Worm (Caenorhabditis elegans): ENCODE data around the gene srh-79.

Gene srh-79

DNA sequence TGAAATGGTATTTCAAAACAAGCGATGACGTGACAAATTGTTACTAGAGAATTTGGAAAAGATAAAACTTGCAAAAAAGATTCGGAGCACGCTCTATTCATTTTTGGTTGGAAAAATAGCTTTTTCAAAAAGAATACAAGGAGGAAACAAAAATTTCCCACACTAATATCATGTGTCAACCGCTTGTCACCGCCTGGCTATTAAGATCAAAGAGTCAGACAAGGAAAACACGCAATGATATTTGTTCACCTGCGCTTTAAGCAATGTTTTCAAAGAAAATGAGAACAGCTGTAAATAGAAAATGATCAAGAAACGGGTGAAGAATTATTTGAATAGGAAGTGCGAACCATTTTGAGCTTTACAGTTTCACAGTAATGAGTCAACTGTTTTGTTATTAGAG lies 20.8 kb upstream of the srh-79 start, which contains the start of gene srh-125:
TSS of gene srh-125 (minus strand) at position 101 of the 400 bp plus-strand sequence.
- no peak for TF ChIP-seq ztf-4 (tag; optimal IDR thresholded peaks at IDR 0.05)
- TF ChIP-seq mml-1 (tag; optimal IDR thresholded peaks at IDR 0.05): no peak
- TF ChIP-seq ztf-11 (tag; optimal IDR thresholded peaks at IDR 0.05): no peak
- TF ChIP-seq zag-1 (tag; optimal IDR thresholded peaks at IDR 0.05): no peak
- TF ChIP-seq nhr-25 (tag; optimal IDR thresholded peaks at IDR 0.05): no peak
- TF ChIP-seq ceh-28 (tag; optimal IDR thresholded peaks at IDR 0.05): no peak
- no peak for TF ChIP-seq sea-2 (GFP tag; optimal IDR thresholded peaks at IDR 0.05)
- TF ChIP-seq tbx-2 (tag; optimal IDR thresholded peaks at IDR 0.05): no peak
- no peak for TF ChIP-seq fos-1 (tag; optimal IDR thresholded peaks at IDR 0.05)
- no peak for TF ChIP-seq lin-15B (tag; optimal IDR thresholded peaks at IDR 0.05)
- TF ChIP-seq jun-1 (tag; optimal IDR thresholded peaks at IDR 0.05): no peak
- no peak for TF ChIP-seq nhr-12 (tag; optimal IDR thresholded peaks at IDR 0.05)
- no peak for TF ChIP-seq ama-1 (optimal IDR thresholded peaks at IDR 0.05)

ce11 chrV:7478404-7478803 lies 19.1 kb upstream of the srh-79 start, which contains the start of gene str-190:
Gene str-190, minus strand, starts transcription at chrV:7478504.
- no peak for TF ChIP-seq zag-1 (tag; optimal IDR thresholded peaks at IDR 0.05)
- TF ChIP-seq lin-15B (tag; optimal IDR thresholded peaks at IDR 0.05): no peak
- no peak for TF ChIP-seq elt-3 (tag; optimal IDR thresholded peaks at IDR 0.05)
- no peak for TF ChIP-seq mdl-1 (tag; optimal IDR thresholded peaks at IDR 0.05)
- no peak for TF ChIP-seq pqm-1 (tag; optimal IDR thresholded peaks at IDR 0.05)
- TF ChIP-seq snpc-4 (tag; optimal IDR thresholded peaks at IDR 0.05): no peak
- no peak for TF ChIP-seq nhr-23 (tag; optimal IDR thresholded peaks at IDR 0.05)
- no peak for TF ChIP-seq egl-5 (tag; optimal IDR thresholded peaks at IDR 0.05)
- TF ChIP-seq fkh-10 (GFP tag; optimal IDR thresholded peaks at IDR 0.05): no peak
- TF ChIP-seq ztf-11 (tag; optimal IDR thresholded peaks at IDR 0.05): no peak
- no peak for TF ChIP-seq lsy-12 (tag; optimal IDR thresholded peaks at IDR 0.05)
- no peak for TF ChIP-seq skn-1 (tag; optimal IDR thresholded peaks at IDR 0.05)
- TF ChIP-seq ztf-4 (tag; optimal IDR thresholded peaks at IDR 0.05): no peak
- no peak for TF ChIP-seq ceh-9 (tag; optimal IDR thresholded peaks at IDR 0.05)
- TF ChIP-seq daf-12 (tag; optimal IDR thresholded peaks at IDR 0.05): no peak
- no peak for TF ChIP-seq ceh-82 (tag; optimal IDR thresholded peaks at IDR 0.05)
- no peak for TF ChIP-seq nhr-237 (tag; optimal IDR thresholded peaks at IDR 0.05)
- TF ChIP-seq nhr-28 (tag; optimal IDR thresholded peaks at IDR 0.05): no peak
- TF ChIP-seq ceh-16 (tag; optimal IDR thresholded peaks at IDR 0.05): no peak
- TF ChIP-seq nhr-12 (tag; optimal IDR thresholded peaks at IDR 0.05): no peak

DNA sequence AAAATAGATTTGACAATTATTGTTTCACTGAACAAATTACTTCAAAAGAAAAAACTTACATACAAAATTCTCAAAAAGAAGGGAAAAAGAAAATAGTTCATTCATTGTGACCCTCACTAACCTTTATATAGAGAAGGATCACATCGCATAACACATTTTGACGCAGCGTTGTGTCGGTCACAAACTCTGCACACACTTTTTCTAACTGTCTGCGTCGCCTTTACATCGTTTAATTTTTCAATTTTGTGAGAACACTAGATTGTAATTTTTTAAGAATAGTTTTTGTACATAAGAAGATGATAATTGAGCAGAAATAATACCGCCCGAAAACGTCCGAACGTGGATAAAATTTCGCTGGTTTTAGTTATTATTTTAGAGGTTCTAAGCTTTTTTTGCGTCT lies 16.6 kb upstream of the srh-79 start, which contains the start of gene C18B10.6:
TSS of gene C18B10.6 (minus strand) at position 101 of the 400 bp plus-strand sequence.
- TF ChIP-seq nhr-12 (tag; optimal IDR thresholded peaks at IDR 0.05) (no peak), unc-62 (GFP tag; optimal IDR thresholded peaks at IDR 0.05) (no peak), mml-1 (tag; optimal IDR thresholded peaks at IDR 0.05) (no peak), lin-15B (tag; optimal IDR thresholded peaks at IDR 0.05) (no peak), nhr-11 (tag; optimal IDR thresholded peaks at IDR 0.05) (no peak), nhr-25 (tag; optimal IDR thresholded peaks at IDR 0.05) (no peak), mdl-1 (tag; optimal IDR thresholded peaks at IDR 0.05) (no peak), egl-27 (tag; optimal IDR thresholded peaks at IDR 0.05) (no peak), fkh-2 (tag; optimal IDR thresholded peaks at IDR 0.05) (no peak), R02D3.7 (tag; optimal IDR thresholded peaks at IDR 0.05) (no peak), jun-1 (tag; optimal IDR thresholded peaks at IDR 0.05) (no peak)

ce11 chrV:7485000-7485399 lies 12.5 kb upstream of the srh-79 start, which contains the start of gene srbc-8:
Gene srbc-8, minus strand, starts transcription at chrV:7485100.
- no peak for TF ChIP-seq unc-39 (tag; optimal IDR thresholded peaks at IDR 0.05)
- TF ChIP-seq elt-3 (tag; optimal IDR thresholded peaks at IDR 0.05): no peak
- no peak for TF ChIP-seq daf-12 (tag; optimal IDR thresholded peaks at IDR 0.05)
- no peak for TF ChIP-seq nhr-23 (tag; optimal IDR thresholded peaks at IDR 0.05)
- TF ChIP-seq zag-1 (tag; optimal IDR thresholded peaks at IDR 0.05): no peak
- no peak for TF ChIP-seq mml-1 (tag; optimal IDR thresholded peaks at IDR 0.05)
- no peak for TF ChIP-seq eor-1 (tag; optimal IDR thresholded peaks at IDR 0.05)
- no peak for TF ChIP-seq lin-15B (tag; optimal IDR thresholded peaks at IDR 0.05)
- no peak for TF ChIP-seq aly-2 (tag; optimal IDR thresholded peaks at IDR 0.05)
- TF ChIP-seq sea-2 (GFP tag; optimal IDR thresholded peaks at IDR 0.05): no peak
- TF ChIP-seq skn-1 (tag; optimal IDR thresholded peaks at IDR 0.05): no peak
- TF ChIP-seq fkh-2 (tag; optimal IDR thresholded peaks at IDR 0.05): no peak
- TF ChIP-seq R02D3.7 (tag; optimal IDR thresholded peaks at IDR 0.05): no peak
- no peak for TF ChIP-seq fkh-10 (GFP tag; optimal IDR thresholded peaks at IDR 0.05)
- no peak for TF ChIP-seq jun-1 (tag; optimal IDR thresholded peaks at IDR 0.05)
- TF ChIP-seq nfya-1 (tag; optimal IDR thresholded peaks at IDR 0.05; ENCODE audit: insufficient read depth): no peak
- TF ChIP-seq ceh-9 (tag; optimal IDR thresholded peaks at IDR 0.05): no peak
- TF ChIP-seq elt-1 (tag; optimal IDR thresholded peaks at IDR 0.05): no peak
- TF ChIP-seq ceh-28 (tag; optimal IDR thresholded peaks at IDR 0.05): no peak

Data from whole organism, L3 larva.